Fruit fly (Drosophila melanogaster) whole organism, prepupa: Measurements from ENCODE around the gene Cpr23B.

Experiments used
- Blimp-1 ChIP-seq: fragments of 200-800 bp; sonication (Bioruptor generic); optimal IDR thresholded peaks from 3 replicates; lab custom pipeline; 2017; ENCODE audit warnings: missing biosample characterization, missing genetic modification characterization, mild to moderate bottlenecking, moderate library complexity, missing genetic modification reagents
- CG10669 ChIP-seq: fragments of 200-800 bp; sonication (Bioruptor generic); optimal IDR thresholded peaks from 3 replicates; lab custom pipeline; 2018; ENCODE audit warnings: missing biosample characterization, mild to moderate bottlenecking, missing genetic modification characterization, moderate library complexity
- CG11294 ChIP-seq: fragments of 200-800 bp; sonication (Bioruptor generic); IDR thresholded peaks from 2 replicates; pipeline ENCODE4 v1.3.6; 2022; ENCODE audit warnings: missing biosample characterization, missing genetic modification characterization
- CG11762 ChIP-seq: fragments of 200-800 bp; sonication (Bioruptor generic); optimal IDR thresholded peaks from 3 replicates; lab custom pipeline; 2016; ENCODE audit warnings: missing biosample characterization, missing genetic modification characterization; ENCODE audit not compliant: insufficient read depth
- CG15336 ChIP-seq: fragments of 200-800 bp; sonication (Bioruptor generic); IDR thresholded peaks from 2 replicates; pipeline ENCODE4 v1.3.6; 2022; ENCODE audit warnings: missing biosample characterization, missing genetic modification characterization
- CG1621 ChIP-seq: fragments of 200-800 bp; sonication (Bioruptor generic); optimal IDR thresholded peaks from 3 replicates; lab custom pipeline; 2018; ENCODE audit warnings: missing biosample characterization, mild to moderate bottlenecking, missing genetic modification characterization
- CG3032 ChIP-seq: fragments of 200-800 bp; optimal IDR thresholded peaks from 2 replicates; lab custom pipeline; 2019; ENCODE audit warnings: missing biosample characterization, mild to moderate bottlenecking, missing genetic modification characterization, moderate library complexity
- CG31627 ChIP-seq: fragments of 200-800 bp; sonication (Bioruptor generic); optimal IDR thresholded peaks from 3 replicates; lab custom pipeline; 2016; ENCODE audit warnings: missing biosample characterization, missing genetic modification characterization
- CG32006 ChIP-seq: fragments of 200-800 bp; sonication (Bioruptor generic); optimal IDR thresholded peaks from 3 replicates; lab custom pipeline; 2017; ENCODE audit warnings: missing biosample characterization, mild to moderate bottlenecking, missing genetic modification characterization
- CG3919 ChIP-seq: fragments of 200-800 bp; sonication (Bioruptor generic); optimal IDR thresholded peaks from 3 replicates; lab custom pipeline; 2016; ENCODE audit warnings: missing biosample characterization, missing genetic modification characterization
- CG4318 ChIP-seq: fragments of 200-800 bp; sonication (Bioruptor generic); optimal IDR thresholded peaks from 3 replicates; lab custom pipeline; 2017; ENCODE audit warnings: missing biosample characterization, mild to moderate bottlenecking, missing genetic modification characterization
- CG6163 ChIP-seq: fragments of 200-800 bp; sonication (Bioruptor generic); IDR thresholded peaks from 3 replicates; pipeline ENCODE4 v1.3.6; 2022; ENCODE audit warnings: missing biosample characterization, missing genetic modification characterization
- CG6276 ChIP-seq: fragments of 200-800 bp; sonication (Bioruptor generic); optimal IDR thresholded peaks from 2 replicates; lab custom pipeline; 2017; ENCODE audit warnings: missing biosample characterization, mild to moderate bottlenecking, missing genetic modification characterization
- CG6792 ChIP-seq: fragments of 200-800 bp; sonication (Bioruptor generic); optimal IDR thresholded peaks from 3 replicates; lab custom pipeline; 2016; ENCODE audit warnings: missing biosample characterization, missing genetic modification characterization
- CG6808 ChIP-seq: fragments of 200-800 bp; sonication (Bioruptor generic); optimal IDR thresholded peaks from 3 replicates; lab custom pipeline; 2017; ENCODE audit warnings: missing biosample characterization, missing genetic modification characterization, mild to moderate bottlenecking, moderate library complexity, missing genetic modification reagents
- CG6854 ChIP-seq: fragments of 200-800 bp; sonication (Bioruptor generic); optimal IDR thresholded peaks from 2 replicates; lab custom pipeline; 2017; ENCODE audit warnings: missing biosample characterization, mild to moderate bottlenecking, missing genetic modification characterization
- CG7368 ChIP-seq: fragments of 200-800 bp; sonication (Bioruptor generic); optimal IDR thresholded peaks from 3 replicates; lab custom pipeline; 2016; ENCODE audit warnings: missing biosample characterization, missing genetic modification characterization
- CG8119 ChIP-seq: fragments of 200-800 bp; sonication (Bioruptor generic); IDR thresholded peaks from 3 replicates; pipeline ENCODE4 v1.3.6; 2022; ENCODE audit warnings: missing biosample characterization, missing genetic modification characterization
- CG8319 ChIP-seq: fragments of 200-800 bp; sonication (Bioruptor generic); optimal IDR thresholded peaks from 3 replicates; lab custom pipeline; 2016; ENCODE audit warnings: missing biosample characterization, missing genetic modification characterization
- CG9139 ChIP-seq: fragments of 200-800 bp; sonication (Bioruptor generic); optimal IDR thresholded peaks from 3 replicates; lab custom pipeline; 2017; ENCODE audit warnings: missing biosample characterization, mild to moderate bottlenecking, missing genetic modification characterization
- Eip75B ChIP-seq: fragments of 200-800 bp; sonication (Bioruptor generic); optimal IDR thresholded peaks from 3 replicates; lab custom pipeline; 2016; ENCODE audit warnings: missing biosample characterization, missing genetic modification characterization
- Eip93F ChIP-seq: fragments of 200-800 bp; sonication (Bioruptor generic); optimal IDR thresholded peaks from 2 replicates; lab custom pipeline; 2016; ENCODE audit warnings: missing biosample characterization, mild to moderate bottlenecking, missing genetic modification characterization
- Ets21C ChIP-seq: fragments of 200-800 bp; sonication (Bioruptor generic); optimal IDR thresholded peaks from 3 replicates; lab custom pipeline; 2016; ENCODE audit warnings: missing biosample characterization, missing genetic modification characterization
- Ets96B ChIP-seq: fragments of 200-800 bp; optimal IDR thresholded peaks from 2 replicates; lab custom pipeline; 2019; ENCODE audit warnings: missing biosample characterization, mild to moderate bottlenecking, missing genetic modification characterization, moderate library complexity
- Gug ChIP-seq: fragments of 200-800 bp; sonication (Bioruptor generic); IDR thresholded peaks from 2 replicates; pipeline ENCODE4 v1.3.6; 2022; ENCODE audit warnings: missing biosample characterization, missing genetic modification characterization
- Hr38 ChIP-seq: sonication (Bioruptor generic); optimal IDR thresholded peaks from 2 replicates; lab custom pipeline; 2016; ENCODE audit warnings: missing biosample characterization, missing genetic modification characterization
- Hr39 ChIP-seq: fragments of 200-800 bp; sonication (Bioruptor generic); optimal IDR thresholded peaks from 2 replicates; lab custom pipeline; 2016; ENCODE audit warnings: missing biosample characterization, missing genetic modification characterization
- Hr4 ChIP-seq: fragments of 200-800 bp; sonication (Bioruptor generic); optimal IDR thresholded peaks from 3 replicates; lab custom pipeline; 2016; ENCODE audit warnings: missing biosample characterization, missing genetic modification characterization
- Lpt ChIP-seq: fragments of 200-800 bp; sonication (Bioruptor generic); optimal IDR thresholded peaks from 3 replicates; lab custom pipeline; 2016; ENCODE audit warnings: missing biosample characterization, missing genetic modification characterization
- Met ChIP-seq: fragments of 200-800 bp; sonication (Bioruptor generic); optimal IDR thresholded peaks from 3 replicates; lab custom pipeline; 2016; ENCODE audit warnings: missing biosample characterization, missing genetic modification characterization
- Smox ChIP-seq: fragments of 200-800 bp; sonication (Bioruptor generic); optimal IDR thresholded peaks from 3 replicates; lab custom pipeline; 2016; ENCODE audit warnings: missing biosample characterization, missing genetic modification characterization
- Sox102F ChIP-seq: fragments of 200-800 bp; sonication (Bioruptor generic); optimal IDR thresholded peaks from 2 replicates; lab custom pipeline; 2016; ENCODE audit warnings: missing biosample characterization, mild to moderate bottlenecking, missing genetic modification characterization
- Sox14 ChIP-seq: fragments of 200-800 bp; sonication (Bioruptor generic); optimal IDR thresholded peaks from 3 replicates; lab custom pipeline; 2016; ENCODE audit warnings: missing biosample characterization, missing genetic modification characterization
- Sox15 ChIP-seq: fragments of 200-800 bp; sonication (Bioruptor generic); optimal IDR thresholded peaks from 3 replicates; lab custom pipeline; 2016; ENCODE audit warnings: missing biosample characterization, missing genetic modification characterization
- achi ChIP-seq: fragments of 200-800 bp; sonication (Bioruptor generic); optimal IDR thresholded peaks from 3 replicates; lab custom pipeline; 2016; ENCODE audit warnings: missing biosample characterization, missing genetic modification characterization
- acj6 ChIP-seq: fragments of 200-800 bp; sonication (Bioruptor generic); optimal IDR thresholded peaks from 3 replicates; lab custom pipeline; 2016; ENCODE audit warnings: missing biosample characterization, missing genetic modification characterization
- cyc ChIP-seq: fragments of 200-800 bp; sonication (Bioruptor generic); optimal IDR thresholded peaks from 3 replicates; lab custom pipeline; 2016; ENCODE audit warnings: missing biosample characterization, missing genetic modification characterization
- dac ChIP-seq: fragments of 200-800 bp; sonication (Bioruptor generic); optimal IDR thresholded peaks from 2 replicates; lab custom pipeline; 2017; ENCODE audit warnings: missing biosample characterization, mild to moderate bottlenecking, missing genetic modification characterization
- esn ChIP-seq: fragments of 200-800 bp; sonication (Bioruptor generic); optimal IDR thresholded peaks from 2 replicates; lab custom pipeline; 2016; ENCODE audit warnings: missing biosample characterization, mild to moderate bottlenecking, missing genetic modification characterization, moderate library complexity
- fd59A ChIP-seq: fragments of 200-800 bp; sonication (Bioruptor generic); optimal IDR thresholded peaks from 2 replicates; lab custom pipeline; 2017; ENCODE audit warnings: missing biosample characterization, mild to moderate bottlenecking, missing genetic modification characterization, missing genetic modification reagents
- fd85E ChIP-seq: fragments of 200-800 bp; sonication (Bioruptor generic); optimal IDR thresholded peaks from 3 replicates; lab custom pipeline; 2016; ENCODE audit warnings: missing biosample characterization, missing genetic modification characterization
- lz ChIP-seq: fragments of 200-800 bp; sonication (Bioruptor generic); optimal IDR thresholded peaks from 3 replicates; lab custom pipeline; 2016; ENCODE audit warnings: missing biosample characterization, missing genetic modification characterization
- net ChIP-seq: fragments of 200-800 bp; sonication (Bioruptor generic); optimal IDR thresholded peaks from 3 replicates; lab custom pipeline; 2016; ENCODE audit warnings: missing biosample characterization, missing genetic modification characterization
- pdm3 ChIP-seq: fragments of 200-800 bp; sonication (Bioruptor generic); optimal IDR thresholded peaks from 3 replicates; lab custom pipeline; 2016; ENCODE audit warnings: missing biosample characterization, missing genetic modification characterization
- spab ChIP-seq: fragments of 200-800 bp; sonication (Bioruptor generic); optimal IDR thresholded peaks from 2 replicates; lab custom pipeline; 2017; ENCODE audit warnings: missing biosample characterization, mild to moderate bottlenecking, missing genetic modification characterization, missing genetic modification reagents
- svp ChIP-seq: fragments of 200-800 bp; sonication (Bioruptor generic); peaks from one replicate; lab custom pipeline; 2016; ENCODE audit warnings: missing biosample characterization, missing genetic modification characterization
- topi ChIP-seq: fragments of 200-800 bp; sonication (Bioruptor generic); optimal IDR thresholded peaks from 3 replicates; lab custom pipeline; 2016; ENCODE audit warnings: missing biosample characterization, missing genetic modification characterization

Cpr23B gene

dm6 chr2L:2802527-2802926, 35.7 kb upstream of the Cpr23B start (continued):
- TF ChIP-seq CG8119 (GFP tag; lab: Robert Waterston, UW) (peak; percentile 59; the same call in 2 of the 3 replicates), acj6 (GFP tag; lab: Kevin White, UChicago) (no peak), CG6163 (GFP tag; lab: Robert Waterston, UW) (no peak; the same call in 2 of the 3 replicates), CG6792 (GFP tag; lab: Kevin White, UChicago) (no peak), Met (GFP tag; lab: Kevin White, UChicago) (no peak), svp (peak; percentile 10), spab (peak; percentile 73), fd85E (GFP tag; lab: Kevin White, UChicago) (no peak), dac (GFP tag; lab: Kevin White, UChicago) (no peak), CG6808 (GFP tag; lab: Kevin White, UChicago) (peak; percentile 84), Smox (GFP tag; lab: Kevin White, UChicago) (no peak), Ets96B (peak; percentile 33), CG15336 (GFP tag; lab: Robert Waterston, UW) (peak; percentile 43), net (GFP tag; lab: Kevin White, UChicago) (peak; percentile 38), CG1621 (tag; lab: Kevin White, UChicago) (peak; percentile 55)

dm6 chr2L:2804634-2805311, 33.4 kb upstream of the Cpr23B start, which contains the start of gene daw:
daw (plus strand) TSS chr2L:2805261.
- peak; percentile 25 for TF ChIP-seq dac (GFP tag; lab: Kevin White, UChicago)
- peak; percentile 30 for TF ChIP-seq Eip75B (GFP tag; lab: Kevin White, UChicago)
- peak; percentile 60 for TF ChIP-seq achi (GFP tag; lab: Kevin White, UChicago)
- peak; percentile 6 for TF ChIP-seq Lpt
- peak; percentile 84 for TF ChIP-seq CG6276
- TF ChIP-seq Gug, result no peak
- TF ChIP-seq CG11762, result peak; percentile 12
- TF ChIP-seq CG31627 (GFP tag; lab: Kevin White, UChicago), result no peak
- TF ChIP-seq CG8119 (GFP tag; lab: Robert Waterston, UW), result peak; percentile 63
- TF ChIP-seq fd85E (GFP tag; lab: Kevin White, UChicago), result peak; percentile 43
- no peak for TF ChIP-seq CG11294 (GFP tag; lab: Robert Waterston, UW)
- TF ChIP-seq CG9139 (GFP tag; lab: Kevin White, UChicago), result peak; percentile 90
- TF ChIP-seq CG6854 (GFP tag; lab: Kevin White, UChicago), result peak; percentile 89
- peak; percentile 64 for TF ChIP-seq CG1621 (tag; lab: Kevin White, UChicago)
- TF ChIP-seq spab, result peak; percentile 73
- peak; percentile 59 for TF ChIP-seq Sox102F (GFP tag; lab: Kevin White, UChicago)
- TF ChIP-seq Ets96B, result peak; percentile 49
- TF ChIP-seq lz, result no peak
- peak; percentile 79 for TF ChIP-seq net (GFP tag; lab: Kevin White, UChicago)
- TF ChIP-seq Smox (GFP tag; lab: Kevin White, UChicago), result peak; percentile 10
- no peak for TF ChIP-seq acj6 (GFP tag; lab: Kevin White, UChicago)
- no peak for TF ChIP-seq CG3032
- no peak for TF ChIP-seq Hr38 (GFP tag; lab: Kevin White, UChicago)
- no peak for TF ChIP-seq fd59A (GFP tag; lab: Kevin White, UChicago)
- TF ChIP-seq Hr39 (GFP tag; lab: Kevin White, UChicago), result no peak
- peak; percentile 83 for TF ChIP-seq Eip93F (GFP tag; lab: Kevin White, UChicago)
- TF ChIP-seq Sox15 (GFP tag; lab: Kevin White, UChicago), result no peak
- TF ChIP-seq CG6792 (GFP tag; lab: Kevin White, UChicago), result no peak
- TF ChIP-seq esn (GFP tag; lab: Kevin White, UChicago), result peak; percentile 2
- TF ChIP-seq CG6808 (GFP tag; lab: Kevin White, UChicago), result peak; percentile 81
- TF ChIP-seq topi (GFP tag; lab: Kevin White, UChicago), result peak; percentile 59
- peak; percentile 39 for TF ChIP-seq CG8319 (GFP tag; lab: Kevin White, UChicago)
- peak; percentile 2 for TF ChIP-seq CG32006
- no peak for TF ChIP-seq Ets21C (GFP tag; lab: Kevin White, UChicago)
- peak; percentile 11 for TF ChIP-seq pdm3 (GFP tag; lab: Kevin White, UChicago)
- peak; percentile 89 for TF ChIP-seq svp
- peak; percentile 38 for TF ChIP-seq Sox14 (GFP tag; lab: Kevin White, UChicago)
- peak; percentile 60; the same call in 2 of the 3 replicates for TF ChIP-seq CG6163 (GFP tag; lab: Robert Waterston, UW)
- TF ChIP-seq cyc, result no peak
- peak; percentile 58 for TF ChIP-seq CG10669
- peak; percentile 68 for TF ChIP-seq CG7368
- TF ChIP-seq Hr4 (GFP tag; lab: Kevin White, UChicago), result no peak
- peak; percentile 72 for TF ChIP-seq CG3919 (GFP tag; lab: Kevin White, UChicago)
- TF ChIP-seq CG4318 (GFP tag; lab: Kevin White, UChicago), result no peak
- TF ChIP-seq Blimp-1 (GFP tag; lab: Kevin White, UChicago), result peak; percentile 41
